Fruit fly (Drosophila melanogaster) whole organism, wandering third instar larva: ENCODE data around the gene CG9192.

Experiments used
- CG32264 ChIP-seq: fragments of 200-800 bp; sonication (Bioruptor generic); optimal IDR thresholded peaks from 2 replicates; lab custom pipeline; 2016; ENCODE audit warnings: missing biosample characterization, missing genetic modification characterization
- CrebA ChIP-seq: fragments of 200-800 bp; sonication (Bioruptor generic); optimal IDR thresholded peaks from 2 replicates; lab custom pipeline; 2016; ENCODE audit warnings: missing biosample characterization, mild to moderate bottlenecking, missing genetic modification characterization, borderline replicate concordance
- Dfd ChIP-seq: fragments of >200 bp; optimal IDR thresholded peaks from 2 replicates; lab custom pipeline; 2017; ENCODE audit warnings: missing biosample characterization, missing genetic modification characterization
- GATAd ChIP-seq: sonication (Bioruptor generic); optimal IDR thresholded peaks from 2 replicates; lab custom pipeline; 2016; ENCODE audit warnings: missing biosample characterization, missing genetic modification characterization
- HLH106 ChIP-seq: fragments of 200-800 bp; optimal IDR thresholded peaks from 3 replicates; lab custom pipeline; 2019; ENCODE audit warnings: missing biosample characterization, mild to moderate bottlenecking, missing genetic modification characterization, moderate library complexity
- Hnf4 ChIP-seq: fragments of 200-800 bp; sonication (Bioruptor generic); optimal IDR thresholded peaks from 2 replicates; lab custom pipeline; 2016; ENCODE audit warnings: missing biosample characterization, mild to moderate bottlenecking, missing genetic modification characterization
- Mio ChIP-seq: sonication (Bioruptor generic); optimal IDR thresholded peaks from 2 replicates; lab custom pipeline; 2016; ENCODE audit warnings: missing biosample characterization, missing genetic modification characterization
- Myc ChIP-seq: fragments of >200 bp; optimal IDR thresholded peaks from 2 replicates; lab custom pipeline; 2017
- N ChIP-seq: fragments of >200 bp; optimal IDR thresholded peaks from 2 replicates; lab custom pipeline; 2018; ENCODE audit warnings: missing biosample characterization, missing external identifiers, missing genetic modification characterization
- OdsH ChIP-seq: fragments of 200-800 bp; sonication (Bioruptor generic); optimal IDR thresholded peaks from 2 replicates; lab custom pipeline; 2016; ENCODE audit warnings: missing biosample characterization, mild to moderate bottlenecking, missing genetic modification characterization
- Rel ChIP-seq, 2 experiments: fragments of 200-800 bp; sonication (Bioruptor generic) in 1 of 2; optimal IDR thresholded peaks; 2 replicates in 1 of 2; 3 replicates in 1 of 2; lab custom pipeline; 2016 to 2019; ENCODE audit warnings: mild to moderate bottlenecking in 2 of 2, missing biosample characterization in 2 of 2, missing genetic modification characterization in 2 of 2, moderate library complexity in 1 of 2
- Vsx2 ChIP-seq: fragments of 200-300, 225-300 bp; sonication (Bioruptor generic); optimal IDR thresholded peaks from 2 replicates; lab custom pipeline; 2018; ENCODE audit warnings: missing biosample characterization, missing genetic modification characterization; ENCODE audit not compliant: partially characterized antibody
- dl ChIP-seq, 2 experiments: fragments of 175-275, 200-275 bp in 1 of 2; fragments of 200-275 bp in 1 of 2; sonication (Bioruptor generic); optimal IDR thresholded peaks; lab custom pipeline; 2018; ENCODE audit warnings: mild to moderate bottlenecking in 2 of 2, missing biosample characterization in 2 of 2, missing genetic modification characterization in 2 of 2, moderate library complexity in 2 of 2; ENCODE audit not compliant: partially characterized antibody in 2 of 2, insufficient read depth in 1 of 2
- ey ChIP-seq: fragments of 200-800 bp; sonication (Bioruptor generic); optimal IDR thresholded peaks from 2 replicates; lab custom pipeline; 2016; ENCODE audit warnings: missing biosample characterization, missing genetic modification characterization
- foxo ChIP-seq, 2 experiments: fragments of 200-800 bp; sonication (Bioruptor generic); optimal IDR thresholded peaks; 2 replicates in 1 of 2; 3 replicates in 1 of 2; lab custom pipeline; 2016 to 2017; ENCODE audit warnings: missing biosample characterization in 2 of 2, missing genetic modification characterization in 2 of 2
- fru ChIP-seq: fragments of 200-800 bp; sonication (Bioruptor generic); optimal IDR thresholded peaks from 3 replicates; lab custom pipeline; 2016; ENCODE audit warnings: missing biosample characterization, mild to moderate bottlenecking, missing genetic modification characterization
- h ChIP-seq: fragments of 200-800 bp; sonication (Bioruptor generic); optimal IDR thresholded peaks from 3 replicates; lab custom pipeline; 2016; ENCODE audit warnings: missing biosample characterization, mild to moderate bottlenecking, missing genetic modification characterization
- jim ChIP-seq: fragments of 175-275, 200-325 bp; sonication (Bioruptor generic); optimal IDR thresholded peaks from 2 replicates; lab custom pipeline; 2016; ENCODE audit warnings: missing biosample characterization, mild to moderate bottlenecking, missing genetic modification characterization
- sv ChIP-seq: fragments of 200-800 bp; sonication (Bioruptor generic); optimal IDR thresholded peaks from 3 replicates; lab custom pipeline; 2016; ENCODE audit warnings: missing biosample characterization, missing genetic modification characterization
- tai ChIP-seq: sonication (Bioruptor generic); optimal IDR thresholded peaks from 2 replicates; lab custom pipeline; 2016; ENCODE audit warnings: missing biosample characterization, missing genetic modification characterization
- woc ChIP-seq: sonication (Bioruptor generic); optimal IDR thresholded peaks from 2 replicates; lab custom pipeline; 2016; ENCODE audit warnings: missing biosample characterization, mild to moderate bottlenecking, missing genetic modification characterization

CG9192 gene

DNA sequence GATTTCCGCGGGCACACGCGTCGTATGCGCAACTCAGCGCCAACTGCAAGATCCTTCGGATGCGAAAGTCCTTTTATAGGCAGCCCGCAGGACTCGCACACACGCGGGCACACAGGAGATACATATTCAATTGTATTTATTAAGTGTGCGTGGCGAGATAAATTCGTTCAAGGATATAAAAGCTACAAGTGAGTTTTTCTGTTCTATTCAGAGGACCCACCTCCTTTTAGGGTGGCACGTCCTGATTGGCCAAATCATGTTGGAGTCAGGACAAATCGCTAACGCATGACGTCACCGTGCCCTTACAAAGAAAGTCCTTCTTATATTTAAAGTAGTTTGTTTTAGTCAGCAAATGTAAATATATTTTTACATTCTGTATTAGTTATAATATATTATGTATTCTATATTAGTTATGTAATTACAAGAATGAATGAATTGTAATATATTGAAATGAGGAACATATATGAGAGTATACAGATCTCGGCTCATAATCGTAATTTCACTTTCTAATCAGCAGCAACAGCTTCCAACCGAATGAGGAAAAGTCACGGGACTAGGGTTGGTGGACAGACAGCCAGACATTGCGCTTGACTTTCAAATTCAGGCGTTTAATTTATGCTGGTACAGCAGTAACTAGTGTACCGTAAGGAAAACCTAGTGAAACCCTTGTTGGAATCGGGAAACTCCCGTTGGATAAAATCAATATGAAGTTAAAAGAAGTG, 44.8 kb downstream of the CG9192 start, which contains the start of gene Trhn:
Gene Trhn, minus strand, starts transcription at position 51 of the 722 bp plus-strand sequence.
- no peak for TF ChIP-seq Myc (lab: Kevin White, UChicago)
- TF ChIP-seq, all 38 proteins: peak for 0

DNA sequence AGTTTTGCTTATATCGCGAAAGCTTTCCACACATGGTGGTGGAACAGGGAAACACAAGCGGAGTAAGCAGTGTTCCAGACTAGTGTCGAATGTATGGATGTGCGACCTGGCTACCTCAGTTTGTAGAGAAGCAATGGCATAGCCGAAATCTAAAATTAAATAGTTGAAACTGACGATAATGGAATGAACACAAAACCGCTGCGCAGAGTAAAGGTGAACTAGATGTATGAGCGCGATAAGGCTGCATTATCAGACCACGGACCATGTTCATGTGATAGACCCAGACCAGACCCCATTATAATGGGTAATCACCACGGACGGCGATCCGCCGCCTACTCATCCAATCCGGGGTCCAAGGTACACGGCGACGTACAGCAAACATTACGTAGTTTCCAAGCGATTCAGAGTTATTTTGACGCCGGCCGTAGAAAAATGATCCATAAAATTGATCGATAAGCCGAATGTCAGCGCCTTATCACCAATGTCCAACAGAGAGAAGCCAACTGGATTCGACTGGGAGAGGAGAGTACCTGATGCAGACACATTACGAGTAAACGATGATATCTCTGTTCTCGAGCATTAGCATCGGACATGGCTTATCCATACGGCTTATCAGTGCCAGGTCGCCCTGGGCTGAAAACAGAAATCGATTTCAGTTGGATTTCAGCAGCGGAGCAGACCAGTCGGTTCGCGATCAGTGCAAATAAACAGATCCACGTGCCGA, 49.0 kb downstream of the CG9192 start, which contains the start of gene CG13912:
Gene CG13912, plus strand, starts transcription at position 653 of the 724 bp plus-strand sequence.
- TF ChIP-seq h (GFP tag; lab: Kevin White, UChicago) (no peak), Rel (GFP tag; optimal IDR thresholded peaks at IDR 0.05; lab: Kevin White, UChicago) (no peak), Rel (tag; optimal IDR thresholded peaks at IDR 0.05; lab: Kevin White, UChicago) (peak; percentile 89), CrebA (peak; percentile 17), tai (no peak), OdsH (GFP tag; lab: Kevin White, UChicago) (no peak), CG32264 (GFP tag; lab: Kevin White, UChicago) (no peak), Dfd (no peak), woc (GFP tag; lab: Kevin White, UChicago) (no peak), jim (GFP tag; lab: Kevin White, UChicago) (no peak), Vsx2 (GFP tag; lab: Kevin White, UChicago) (no peak), ey (GFP tag; lab: Kevin White, UChicago) (no peak), HLH106 (tag; lab: Kevin White, UChicago) (no peak), Mio (GFP tag; lab: Kevin White, UChicago) (no peak), N (GFP tag; lab: Kevin White, UChicago) (no peak), foxo (GFP tag; optimal IDR thresholded peaks at IDR 0.05; lab: Kevin White, UChicago) (no peak), sv (GFP tag; lab: Kevin White, UChicago) (no peak), dl (GFP tag; optimal IDR thresholded peaks at IDR 0.05; lab: Kevin White, UChicago; ENCODE audit: insufficient read depth in 1 of 2, partially characterized antibody in 2 of 2) (no peak), fru (GFP tag; lab: Kevin White, UChicago) (no peak), GATAd (no peak), Hnf4 (GFP tag; lab: Kevin White, UChicago) (peak; percentile 24)
